Fruit fly (Drosophila melanogaster) whole organism, larva: ENCODE data around the gene nmo.

ENCODE experiments used
- noc ChIP-seq: fragments of 200-800 bp; sonication (Bioruptor generic); optimal IDR thresholded peaks from 3 replicates; lab custom pipeline; 2019; ENCODE audit warnings: missing biosample characterization, mild to moderate bottlenecking, missing genetic modification characterization, moderate library complexity

Gene nmo

dm6 chr3L:8013001-8013864 is 34.4 kb downstream of the nmo start:
- no peak for TF ChIP-seq noc (tag; lab: Kevin White, UChicago)

- TF ChIP-seq noc (tag; lab: Kevin White, UChicago) = no peak
Measured at dm6 chr3L:8013865-8014216, 35.0 kb downstream of the nmo start.

- TF ChIP-seq noc (tag; lab: Kevin White, UChicago) = peak; percentile 79
Measured at dm6 chr3L:8018665-8019070, 39.8 kb downstream of the nmo start.

dm6 chr3L:8024278-8025140 is 45.7 kb downstream of the nmo start:
- peak; percentile 5 for TF ChIP-seq noc (tag; lab: Kevin White, UChicago)

dm6 chr3L:8027212-8027611 is 48.4 kb downstream of the nmo start:
- TF ChIP-seq noc (tag; lab: Kevin White, UChicago) = no peak

- TF ChIP-seq noc (tag; lab: Kevin White, UChicago) = no peak
Measured at dm6 chr3L:8027666-8028314, 48.9 kb downstream of the nmo start.

- TF ChIP-seq noc (tag; lab: Kevin White, UChicago) = no peak
Measured at dm6 chr3L:8028493-8029193, 49.8 kb downstream of the nmo start.

- TF ChIP-seq noc (tag; lab: Kevin White, UChicago) = no peak
Measured at dm6 chr3L:8029194-8029747, 50.4 kb downstream of the nmo start.

dm6 chr3L:8031461-8031860 is 52.6 kb downstream of the nmo start:
- TF ChIP-seq noc (tag; lab: Kevin White, UChicago) = no peak

- no peak for TF ChIP-seq noc (tag; lab: Kevin White, UChicago)
Measured at dm6 chr3L:8033088-8033487, 54.2 kb downstream of the nmo start.

- no peak for TF ChIP-seq noc (tag; lab: Kevin White, UChicago)
Measured at dm6 chr3L:8033776-8034175, 54.9 kb downstream of the nmo start.

dm6 chr3L:8037693-8038092 is 58.8 kb downstream of the nmo start:
- TF ChIP-seq noc (tag; lab: Kevin White, UChicago) = no peak

- TF ChIP-seq noc (tag; lab: Kevin White, UChicago) = no peak
Measured at dm6 chr3L:8039119-8039518, 60.3 kb downstream of the nmo start.

- no peak for TF ChIP-seq noc (tag; lab: Kevin White, UChicago)
Measured at dm6 chr3L:8041461-8042110, 62.7 kb downstream of the nmo start.

- TF ChIP-seq noc (tag; lab: Kevin White, UChicago) = no peak
Measured at dm6 chr3L:8043622-8044021, 64.8 kb downstream of the nmo start.
